Fruit fly (Drosophila melanogaster) ovary, adult (tissue): ENCODE measurements around the gene CG8568.
A peak's percentile ranks its signal among the peaks of the same experiment; 100 is the strongest.

ENCODE experiments used
- CG17801 ChIP-seq: fragments of 200-800 bp; optimal IDR thresholded peaks from 2 replicates; lab custom pipeline; 2019; ENCODE audit warnings: missing biosample characterization, mild to moderate bottlenecking, missing genetic modification characterization, moderate library complexity; ENCODE audit not compliant: partially characterized antibody

Gene CG8568

DNA sequence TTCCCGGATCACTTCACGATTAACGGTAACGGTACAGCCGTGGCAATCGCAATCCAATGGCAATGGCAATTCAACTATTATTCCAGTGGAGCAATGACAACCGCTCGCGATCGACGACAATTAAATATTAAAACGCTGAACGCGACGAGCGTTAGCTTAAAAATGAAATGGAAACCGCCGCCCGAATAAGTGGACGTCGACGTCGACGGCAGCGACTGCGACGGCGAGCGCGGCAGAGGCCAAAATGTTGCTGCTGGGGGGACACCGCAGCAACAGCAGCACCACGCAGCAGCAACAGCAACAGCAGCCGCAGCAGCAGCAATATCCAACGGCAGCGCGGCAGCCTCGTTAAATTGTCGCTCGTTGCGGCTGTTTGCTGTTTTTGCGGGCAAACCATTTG lies at the start of gene CG8568:
Gene CG8568, minus strand, starts transcription at position 101 of the 400 bp plus-strand sequence.
- no peak for TF ChIP-seq CG17801 (GFP tag; lab: Kevin White, UChicago)

DNA sequence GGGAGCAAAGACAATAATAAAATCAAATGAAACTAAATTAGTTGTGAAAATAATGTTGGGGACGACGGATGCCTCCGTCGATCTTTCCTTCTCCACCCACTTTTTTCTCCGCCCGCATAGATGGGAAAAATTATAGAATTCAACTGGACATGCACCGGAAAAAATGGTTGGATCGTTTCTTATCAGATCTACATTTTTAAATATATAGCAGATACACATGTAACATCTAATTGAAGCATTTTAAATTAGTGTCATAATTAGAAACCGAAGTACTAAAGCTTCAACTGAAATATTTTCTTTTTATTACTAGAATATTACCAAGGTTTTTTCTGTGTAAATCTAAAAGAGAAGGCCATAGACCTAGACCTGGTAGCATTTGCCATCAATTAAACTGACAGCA lies 49.2 kb upstream of the CG8568 start:
- TF ChIP-seq CG17801 (GFP tag; lab: Kevin White, UChicago): no peak

DNA sequence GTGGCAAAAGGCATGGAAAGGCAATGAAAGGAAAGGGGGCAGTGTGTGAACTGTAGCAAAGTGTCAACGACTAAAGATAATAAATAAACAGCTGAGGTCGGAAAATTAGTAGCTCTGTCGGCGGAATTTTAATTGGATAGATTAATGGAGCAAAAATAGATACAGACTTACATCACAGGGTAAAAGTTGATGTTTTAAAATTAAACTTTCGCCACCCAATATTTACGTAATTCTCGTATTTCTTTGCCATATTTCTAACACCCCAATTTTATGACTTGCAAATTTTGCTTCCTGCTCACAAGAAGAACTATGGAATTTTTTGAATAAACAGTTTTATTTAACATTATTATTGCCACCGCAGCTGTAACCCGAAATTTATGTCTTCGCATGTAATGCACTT lies 46.6 kb upstream of the CG8568 start:
- TF ChIP-seq CG17801 (GFP tag; lab: Kevin White, UChicago): no peak

DNA sequence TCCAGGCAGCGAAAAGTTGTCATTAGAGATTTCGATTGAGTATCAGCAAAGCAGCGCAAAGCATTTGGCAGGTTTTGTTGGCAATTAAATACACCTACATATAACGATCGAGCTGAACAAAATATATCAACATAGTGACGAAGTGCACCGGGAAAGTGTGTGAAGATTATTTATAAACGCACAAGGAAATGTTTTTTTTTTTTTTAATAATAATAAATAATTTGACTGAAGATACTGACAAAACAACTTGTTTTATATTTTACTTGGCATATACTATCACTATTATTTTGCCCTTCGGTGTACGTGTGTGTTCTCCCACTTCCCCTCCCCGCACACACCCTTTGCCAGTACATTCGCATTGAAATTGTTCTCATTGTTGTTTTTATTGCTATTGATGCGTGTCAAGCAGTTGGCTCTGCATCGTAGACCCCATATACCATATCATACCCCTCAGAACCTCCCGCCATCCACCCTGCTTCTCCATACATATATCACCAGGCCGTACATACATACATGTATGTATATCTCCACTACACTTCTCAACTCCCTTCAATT lies 43.0 kb upstream of the CG8568 start:
- TF ChIP-seq CG17801 (GFP tag; lab: Kevin White, UChicago): no peak

DNA sequence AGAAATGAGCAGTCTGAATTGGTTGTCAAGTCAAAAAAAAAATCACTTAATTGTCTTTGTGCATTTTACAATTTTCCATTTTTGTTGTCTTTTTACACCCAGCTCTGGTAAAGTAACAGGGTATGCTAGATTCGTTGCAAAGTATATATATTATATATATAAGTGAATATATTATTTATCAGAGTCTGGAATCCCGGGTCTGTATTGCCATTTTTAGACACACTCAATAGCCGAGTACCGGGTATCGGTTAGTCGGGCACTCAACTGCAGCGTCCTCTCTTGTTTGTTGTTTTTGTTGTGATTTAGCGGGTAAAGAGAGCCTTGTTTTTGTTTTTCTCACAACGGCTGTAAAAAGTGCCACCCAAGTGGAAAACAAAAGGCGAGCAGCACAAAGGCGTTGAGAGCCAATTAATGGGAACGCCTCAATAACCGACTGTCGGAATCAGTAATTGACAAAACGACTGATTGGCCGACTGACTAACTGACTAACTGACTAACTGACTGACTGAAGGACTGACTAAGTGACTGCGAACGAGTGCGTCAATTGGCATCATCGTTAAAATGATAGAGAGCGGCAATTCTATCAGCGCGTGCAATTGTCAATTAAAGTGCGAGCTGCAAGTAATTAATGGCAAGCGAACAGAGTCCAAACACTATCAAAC lies 41.4 kb upstream of the CG8568 start:
- no peak for TF ChIP-seq CG17801 (GFP tag; lab: Kevin White, UChicago)

DNA sequence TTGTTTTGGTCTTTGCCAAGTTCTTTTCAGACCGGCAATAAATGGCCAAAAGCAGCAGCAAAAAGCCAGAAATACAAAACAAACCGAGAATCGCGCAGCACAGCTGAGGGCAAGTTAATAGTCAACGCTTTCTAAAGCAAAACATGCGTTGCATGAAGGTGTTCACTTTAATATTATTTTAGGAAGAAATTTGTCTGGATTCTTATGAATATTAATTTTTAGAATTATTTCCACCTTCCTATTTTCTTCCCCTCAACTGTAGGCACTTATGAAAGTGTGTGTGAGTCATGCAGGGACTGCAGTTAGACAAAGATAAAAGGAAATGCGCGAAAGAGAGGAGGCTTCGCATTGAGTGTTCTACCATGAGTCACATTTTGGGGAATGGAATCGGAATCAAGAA lies 38.8 kb upstream of the CG8568 start:
- peak; percentile 78 for TF ChIP-seq CG17801 (GFP tag; lab: Kevin White, UChicago)

DNA sequence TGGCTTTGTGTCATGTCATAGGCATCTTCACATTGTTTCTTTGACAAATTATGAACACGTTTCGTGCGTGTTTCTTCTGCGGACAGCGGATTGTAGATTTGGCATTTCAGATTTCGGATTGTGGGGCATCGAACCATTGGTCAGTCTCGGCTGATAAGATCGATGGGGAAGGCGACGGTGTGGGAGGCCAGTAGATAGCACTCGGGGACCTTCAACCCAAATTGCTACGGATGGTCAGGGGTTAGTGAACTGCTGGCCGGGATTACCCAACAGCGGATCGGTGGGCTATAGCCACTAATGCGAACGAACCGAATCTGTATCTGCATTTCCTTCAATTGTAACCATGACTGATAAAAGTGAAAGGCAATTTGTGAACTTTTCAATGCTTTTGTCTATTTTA lies 38.1 kb upstream of the CG8568 start:
- no peak for TF ChIP-seq CG17801 (GFP tag; lab: Kevin White, UChicago)

DNA sequence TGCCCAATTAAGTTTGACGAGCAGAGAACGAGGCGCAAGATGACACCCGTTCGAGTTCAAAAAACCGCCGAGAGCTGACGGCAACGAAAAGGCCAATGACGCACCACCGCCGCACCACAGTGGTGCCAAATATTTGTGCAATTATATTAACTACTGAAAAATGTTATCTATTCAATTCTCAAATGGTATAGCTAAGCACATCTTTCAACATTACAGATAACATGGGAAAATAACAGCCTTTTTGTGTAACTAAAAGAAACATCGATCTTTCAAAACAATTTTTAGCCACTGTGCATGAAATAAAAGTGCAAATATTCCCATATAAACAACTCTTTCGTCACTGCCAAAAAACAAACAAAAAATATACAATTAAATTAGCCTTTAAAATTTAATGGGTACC lies 37.5 kb upstream of the CG8568 start:
- TF ChIP-seq CG17801 (GFP tag; lab: Kevin White, UChicago): peak; percentile 32

DNA sequence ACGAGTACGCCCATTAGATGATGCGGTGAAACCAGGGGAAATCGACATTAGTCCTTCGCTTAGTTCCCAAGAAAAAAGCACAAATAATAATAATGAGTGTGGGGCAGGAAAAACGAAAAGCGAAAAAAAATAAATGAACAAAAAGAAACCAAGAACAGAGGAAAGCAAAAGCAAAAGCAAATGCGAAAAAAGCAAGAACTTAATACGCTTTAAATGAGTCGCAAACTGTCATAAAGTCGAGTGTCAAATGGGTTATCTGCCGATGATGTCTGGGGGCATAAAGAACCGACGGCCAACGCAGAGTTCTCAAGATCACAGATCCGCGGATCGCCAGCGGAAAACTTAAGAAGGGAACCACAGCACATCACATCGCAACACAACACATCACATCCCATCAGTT lies 36.1 kb upstream of the CG8568 start:
- TF ChIP-seq CG17801 (GFP tag; lab: Kevin White, UChicago): no peak

DNA sequence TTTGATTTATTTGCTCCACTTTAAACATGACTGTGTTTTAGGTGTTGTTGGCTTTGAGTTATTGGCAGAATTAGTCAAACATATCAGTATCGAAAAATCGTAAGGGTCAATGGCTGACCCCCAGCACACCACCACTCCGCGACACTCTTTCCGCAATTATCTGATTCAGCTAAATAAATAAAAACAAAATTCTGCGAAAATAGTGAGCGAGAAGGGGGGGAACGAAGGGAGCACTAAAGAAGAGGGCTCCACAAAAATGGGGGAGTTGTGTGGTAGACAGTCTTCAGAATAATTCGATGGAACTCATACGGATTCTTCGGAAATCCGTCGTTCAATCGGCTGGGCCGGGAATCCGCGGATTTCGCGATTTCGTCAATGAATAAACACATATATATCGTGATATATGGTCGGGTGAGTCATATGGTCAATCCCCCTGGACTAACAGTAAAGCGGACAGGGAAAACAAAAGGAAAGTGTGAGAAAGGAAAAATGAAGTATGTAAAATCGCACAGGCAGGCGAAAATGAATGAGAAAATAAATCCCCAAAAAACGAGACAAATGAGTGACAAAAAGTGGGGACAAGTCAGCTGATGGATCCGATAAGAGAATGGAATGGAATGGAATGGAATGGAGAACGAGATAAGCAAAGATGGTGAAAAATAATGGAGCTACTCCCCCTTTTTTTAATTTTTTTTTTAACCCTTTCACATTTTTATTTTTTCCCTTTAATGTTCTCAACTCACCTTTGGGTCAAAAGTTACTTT lies 33.1 kb upstream of the CG8568 start:
- no peak for TF ChIP-seq CG17801 (GFP tag; lab: Kevin White, UChicago)

DNA sequence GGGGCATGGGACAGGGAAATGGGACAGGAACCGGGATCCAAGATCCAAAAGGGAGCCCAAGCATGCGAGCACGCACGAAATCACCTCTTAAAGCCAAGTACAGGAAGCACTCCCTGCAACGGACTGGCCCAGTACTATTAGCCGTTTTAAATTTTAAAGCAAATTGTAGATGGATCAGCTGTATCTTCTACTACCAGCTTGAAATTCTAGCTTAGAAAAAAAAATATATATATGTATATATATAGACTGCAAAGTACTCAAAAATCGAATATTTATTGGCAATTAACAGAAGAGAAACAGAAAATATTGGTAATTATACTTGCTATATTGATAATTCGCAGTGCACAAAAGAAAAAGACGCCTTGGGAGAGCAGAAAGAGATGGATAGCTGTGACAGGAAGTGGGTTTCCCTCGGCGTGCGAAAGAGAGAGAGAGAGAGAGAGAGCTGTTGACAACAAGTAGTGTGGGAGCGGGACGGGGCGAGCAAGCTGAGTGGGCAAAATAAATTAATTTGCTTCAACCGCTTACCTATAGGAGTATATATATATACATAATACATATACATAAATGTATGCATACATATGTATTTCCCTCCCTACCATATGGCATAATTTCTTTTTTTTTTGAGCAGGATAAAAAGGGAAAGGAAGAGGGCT lies 31.9 kb upstream of the CG8568 start:
- TF ChIP-seq CG17801 (GFP tag; lab: Kevin White, UChicago): no peak

DNA sequence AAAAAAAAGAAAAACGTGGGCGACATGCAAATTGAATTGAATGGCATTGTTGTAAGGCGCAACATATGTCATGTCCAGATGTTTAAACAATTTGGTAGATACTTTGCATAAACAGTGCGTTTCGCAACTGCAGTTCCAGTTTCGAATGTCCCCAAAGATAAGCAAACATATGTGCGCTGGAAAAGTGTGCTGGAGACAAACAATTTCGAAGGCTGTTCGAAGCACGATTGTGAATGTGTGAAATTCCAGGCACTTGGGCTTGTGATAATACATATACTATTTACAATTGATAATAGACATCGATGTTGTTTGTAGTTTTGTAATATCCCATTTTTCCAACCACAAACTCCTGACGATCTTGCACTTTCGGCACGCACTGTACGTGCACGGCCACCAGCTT lies 30.5 kb upstream of the CG8568 start:
- TF ChIP-seq CG17801 (GFP tag; lab: Kevin White, UChicago): peak; percentile 31

DNA sequence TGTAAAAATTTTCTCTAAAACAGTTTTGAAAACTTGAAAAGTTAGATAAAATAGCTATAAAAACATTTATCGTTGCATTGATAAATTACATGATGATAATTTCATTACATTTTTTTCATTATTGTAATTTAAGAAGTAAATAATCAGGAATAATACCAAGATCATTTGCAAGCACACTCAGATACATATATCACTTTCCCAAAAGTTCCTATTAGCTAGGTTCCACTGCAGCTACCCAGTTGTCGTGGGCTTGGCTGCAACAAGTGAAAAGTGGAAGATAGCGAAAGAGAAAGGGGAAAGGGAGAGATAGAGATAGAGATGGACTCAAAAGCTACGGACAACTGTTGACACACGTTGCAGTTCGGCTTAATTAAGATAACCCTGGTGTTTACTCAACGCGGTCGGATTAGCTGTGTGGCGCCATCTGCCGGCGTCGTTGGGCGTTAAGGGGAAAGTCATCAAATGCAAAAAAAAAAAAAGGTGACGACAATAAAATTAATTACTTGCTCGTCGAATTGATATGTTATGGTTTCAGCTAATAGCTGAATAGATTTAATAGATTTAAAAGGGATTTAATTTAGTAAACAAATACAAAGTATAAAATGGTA lies 29.4 kb upstream of the CG8568 start:
- TF ChIP-seq CG17801 (GFP tag; lab: Kevin White, UChicago): no peak

DNA sequence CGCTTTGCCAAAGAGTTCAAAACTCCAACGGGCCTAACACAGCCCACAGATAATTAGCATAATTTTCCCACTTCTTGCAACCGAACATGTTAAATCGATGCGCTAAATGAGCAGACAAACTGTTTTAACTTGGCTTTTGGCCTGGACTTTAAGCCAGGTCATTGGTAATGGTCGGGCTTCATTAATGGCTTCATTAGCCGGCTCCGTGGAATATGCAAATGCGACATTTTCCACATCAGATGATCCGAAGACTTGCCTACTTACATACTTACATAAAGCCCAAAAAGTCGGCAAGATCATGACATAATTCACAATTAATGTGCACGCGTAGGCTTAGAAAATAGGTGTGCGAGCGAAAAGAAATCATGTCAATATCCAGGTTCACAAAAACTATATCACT lies 26.0 kb upstream of the CG8568 start:
- no peak for TF ChIP-seq CG17801 (GFP tag; lab: Kevin White, UChicago)

DNA sequence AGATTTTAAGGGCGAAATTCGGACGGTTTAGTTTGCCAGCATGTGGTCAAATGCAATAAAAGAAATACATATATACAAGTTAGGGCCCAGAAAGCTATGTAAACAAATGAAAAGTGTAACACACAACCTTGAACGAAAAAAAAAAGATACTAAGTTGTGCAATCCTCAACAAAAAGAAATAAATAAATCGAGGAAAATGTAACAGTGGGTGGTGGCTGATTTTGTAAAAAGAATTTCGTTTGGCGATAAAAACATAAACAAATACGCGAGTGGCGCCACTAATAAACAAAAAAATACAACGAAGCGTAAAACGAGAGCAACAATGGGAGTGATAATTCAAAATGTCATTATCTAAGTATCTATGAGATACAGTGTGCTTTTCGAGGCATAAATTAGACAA lies 24.7 kb upstream of the CG8568 start:
- TF ChIP-seq CG17801 (GFP tag; lab: Kevin White, UChicago): no peak
